Fruit fly (Drosophila melanogaster) whole organism, embryonic: ENCODE measurements around the gene msl-3.

Experiments used
- B-H1 ChIP-seq: fragments of 200-800 bp; sonication (Bioruptor generic); IDR thresholded peaks from 3 replicates; pipeline ENCODE4 v1.3.6; 2022; ENCODE audit warnings: missing biosample characterization, missing genetic modification characterization
- CG10431 ChIP-seq: fragments of 200-800 bp; sonication (Bioruptor generic); optimal IDR thresholded peaks from 3 replicates; lab custom pipeline; 2018; ENCODE audit warnings: missing biosample characterization, mild to moderate bottlenecking, missing genetic modification characterization
- CG13123 ChIP-seq: fragments of 200-800 bp; sonication (Bioruptor generic); optimal IDR thresholded peaks from 2 replicates; lab custom pipeline; 2016; ENCODE audit warnings: missing biosample characterization, missing genetic modification characterization
- CG13624 ChIP-seq: fragments of 200-800 bp; sonication (Bioruptor generic); optimal IDR thresholded peaks from 2 replicates; lab custom pipeline; 2016; ENCODE audit warnings: missing biosample characterization, missing genetic modification characterization
- CG16813 ChIP-seq: fragments of 200-800 bp; sonication (Bioruptor generic); IDR thresholded peaks from 3 replicates; pipeline ENCODE4 v1.3.6; 2022; ENCODE audit warnings: missing biosample characterization, missing genetic modification characterization; ENCODE audit not compliant: partially characterized antibody
- CG18476 ChIP-seq: fragments of 200-800 bp; sonication (Bioruptor generic); optimal IDR thresholded peaks from 2 replicates; lab custom pipeline; 2016; ENCODE audit warnings: missing biosample characterization, mild to moderate bottlenecking, missing genetic modification characterization
- CG18764 ChIP-seq: fragments of 200-800 bp; sonication (Bioruptor generic); optimal IDR thresholded peaks from 3 replicates; lab custom pipeline; 2016; ENCODE audit warnings: missing biosample characterization, missing genetic modification characterization
- CG6791 ChIP-seq: fragments of 200-800 bp; sonication (Bioruptor generic); IDR thresholded peaks from 3 replicates; pipeline ENCODE4 v1.3.6; 2022; ENCODE audit warnings: missing biosample characterization, missing genetic modification characterization; ENCODE audit not compliant: partially characterized antibody
- Hand ChIP-seq: fragments of 200-800 bp; sonication (Bioruptor generic); optimal IDR thresholded peaks from 2 replicates; lab custom pipeline; 2017; ENCODE audit warnings: mild to moderate bottlenecking, missing biosample characterization, missing genetic modification reagents, missing genetic modification characterization
- Tbp ChIP-seq: fragments of >200 bp; optimal IDR thresholded peaks from 2 replicates; lab custom pipeline; 2018; ENCODE audit warnings: missing biosample characterization, missing genetic modification characterization
- h ChIP-seq: fragments of >200 bp; optimal IDR thresholded peaks from 2 replicates; lab custom pipeline; 2017
- stc ChIP-seq: fragments of 200-800 bp; sonication (Bioruptor generic); IDR thresholded peaks from 2 replicates; pipeline ENCODE4 v1.3.6; 2022; ENCODE audit warnings: missing biosample characterization, missing genetic modification characterization
- stwl ChIP-seq: fragments of 200-800 bp; sonication (Bioruptor generic); optimal IDR thresholded peaks from 3 replicates; lab custom pipeline; 2018; ENCODE audit warnings: missing biosample characterization, mild to moderate bottlenecking, missing genetic modification characterization, moderate library complexity
- unpg ChIP-seq: fragments of 200-800 bp; sonication (Bioruptor generic); optimal IDR thresholded peaks from 3 replicates; lab custom pipeline; 2018; ENCODE audit warnings: missing biosample characterization, mild to moderate bottlenecking, missing genetic modification characterization, moderate library complexity

dm6 chr3L:7088687-7089086, 36.6 kb downstream of the msl-3 start, which contains the start of gene Cpr65Eb:
- TF ChIP-seq h (lab: Kevin White, UChicago) (no peak), stwl (tag; lab: Kevin White, UChicago) (no peak), CG13123 (no peak), unpg (GFP tag; lab: Kevin White, UChicago) (no peak), CG6791 (GFP tag; lab: Robert Waterston, UW) (no peak), CG10431 (GFP tag; lab: Kevin White, UChicago) (no peak), CG16813 (GFP tag; lab: Robert Waterston, UW) (no peak), CG18476 (GFP tag; lab: Kevin White, UChicago) (no peak), stc (GFP tag; lab: Robert Waterston, UW) (no peak), Hand (GFP tag; lab: Kevin White, UChicago) (no peak), CG13624 (GFP tag; lab: Kevin White, UChicago) (no peak), Tbp (no peak), B-H1 (GFP tag; lab: Robert Waterston, UW) (no peak), CG18764 (no peak)
